Worm (Caenorhabditis elegans): ENCODE results near the gene sre-12.

The sre-12 gene

ce11 chrV:7017059-7017458 is 38.1 kb upstream of the sre-12 start, which contains the start of gene srsx-32:
TSS of gene srsx-32 (plus strand) at chrV:7017359.
- TF ChIP-seq lin-1 (GFP tag; IDR thresholded peaks at IDR 0.05) (no peak), ctbp-1 (GFP tag; IDR thresholded peaks at IDR 0.05) (no peak), dmd-6 (GFP tag; IDR thresholded peaks at IDR 0.05) (no peak)

ce11 chrV:7015872-7016271 is 37.0 kb upstream of the sre-12 start, which contains the start of gene C33G8.13:
TSS of gene C33G8.13 (minus strand) at chrV:7015972.
- no peak for TF ChIP-seq set-16 (GFP tag; IDR thresholded peaks at IDR 0.05)
- no peak for TF ChIP-seq unc-39 (tag; optimal IDR thresholded peaks at IDR 0.05)

DNA sequence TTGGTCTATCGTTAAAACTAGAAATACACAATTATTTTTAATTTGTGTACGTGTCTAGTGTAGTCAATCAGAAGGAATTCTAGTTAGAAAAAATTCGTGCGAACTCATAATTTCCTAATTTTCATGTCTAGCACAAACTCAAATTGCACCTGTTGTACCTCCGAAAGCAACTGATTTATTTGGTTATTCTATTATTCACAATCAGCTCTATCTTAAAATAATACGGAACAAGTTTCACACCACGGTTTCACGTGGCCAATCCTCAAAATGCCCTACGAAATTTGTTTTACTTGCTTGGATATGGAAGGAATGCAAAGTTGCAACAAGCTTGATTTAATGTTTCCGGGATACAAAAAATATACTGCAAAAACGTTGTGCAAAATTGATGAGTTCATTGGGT is 33.7 kb upstream of the sre-12 start, which contains the start of gene srw-127:
srw-127 (plus strand) TSS at position 301 of the 400 bp plus-strand sequence.
- TF ChIP-seq vab-7 (GFP tag; IDR thresholded peaks at IDR 0.05): no peak
- TF ChIP-seq unc-130 (GFP tag; optimal IDR thresholded peaks at IDR 0.05): no peak
- TF ChIP-seq zip-11 (GFP tag; IDR thresholded peaks at IDR 0.05): no peak
- no peak for TF ChIP-seq mxl-3 (GFP tag; optimal IDR thresholded peaks at IDR 0.05)
- TF ChIP-seq ztf-11 (tag; optimal IDR thresholded peaks at IDR 0.05): no peak
- TF ChIP-seq nhr-76 (tag; optimal IDR thresholded peaks at IDR 0.05): no peak
- TF ChIP-seq nhr-11 (tag; optimal IDR thresholded peaks at IDR 0.05): no peak
- no peak for TF ChIP-seq mep-1 (tag; optimal IDR thresholded peaks at IDR 0.05)
- no peak for TF ChIP-seq nhr-25 (tag; optimal IDR thresholded peaks at IDR 0.05; ENCODE audit: borderline replicate concordance, insufficient read depth)
- no peak for TF ChIP-seq nhr-48 (tag; optimal IDR thresholded peaks at IDR 0.05)
- TF ChIP-seq T20F7.1 (GFP tag; optimal IDR thresholded peaks at IDR 0.05): no peak
- TF ChIP-seq nhr-41 (GFP tag; IDR thresholded peaks at IDR 0.05): no peak
- no peak for TF ChIP-seq tag-97 (GFP tag; IDR thresholded peaks at IDR 0.05)
- TF ChIP-seq rbr-2 (tag; optimal IDR thresholded peaks at IDR 0.05): no peak
- TF ChIP-seq nhr-6 (tag; optimal IDR thresholded peaks at IDR 0.05): no peak
- TF ChIP-seq nhr-10 (tag; optimal IDR thresholded peaks at IDR 0.05): no peak
- TF ChIP-seq ceh-44 (GFP tag; IDR thresholded peaks at IDR 0.05): no peak
- no peak for TF ChIP-seq ceh-20 (GFP tag; IDR thresholded peaks at IDR 0.05)
- TF ChIP-seq attf-4 (tag; optimal IDR thresholded peaks at IDR 0.05): no peak

DNA sequence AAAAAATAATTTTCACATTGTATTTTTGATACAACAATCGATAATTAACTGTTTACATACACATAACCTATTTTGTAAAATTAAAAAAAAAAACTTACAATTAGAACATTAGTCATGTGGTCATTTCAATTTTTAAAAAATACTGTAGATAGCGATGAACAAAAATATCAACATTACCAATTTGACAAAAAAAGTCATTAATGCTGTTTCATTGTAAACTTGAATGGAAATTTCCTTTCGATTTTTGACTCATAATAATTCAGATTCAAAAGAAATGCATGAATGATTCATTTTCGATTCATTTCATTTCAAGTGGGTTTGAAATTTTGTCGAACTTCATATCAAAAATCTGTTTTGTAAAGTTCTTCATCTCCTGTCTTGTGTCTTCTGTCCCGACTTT is 30.5 kb upstream of the sre-12 start, which contains the start of gene C33G8.2:
C33G8.2 (plus strand) TSS at position 301 of the 400 bp plus-strand sequence.
- TF ChIP-seq spr-1 (tag; optimal IDR thresholded peaks at IDR 0.05) (no peak), mdt-29 (GFP tag; IDR thresholded peaks at IDR 0.05) (no peak), fos-1 (tag; optimal IDR thresholded peaks at IDR 0.05) (no peak), daf-12 (tag; optimal IDR thresholded peaks at IDR 0.05) (no peak), egl-27 (tag; optimal IDR thresholded peaks at IDR 0.05) (no peak)

DNA sequence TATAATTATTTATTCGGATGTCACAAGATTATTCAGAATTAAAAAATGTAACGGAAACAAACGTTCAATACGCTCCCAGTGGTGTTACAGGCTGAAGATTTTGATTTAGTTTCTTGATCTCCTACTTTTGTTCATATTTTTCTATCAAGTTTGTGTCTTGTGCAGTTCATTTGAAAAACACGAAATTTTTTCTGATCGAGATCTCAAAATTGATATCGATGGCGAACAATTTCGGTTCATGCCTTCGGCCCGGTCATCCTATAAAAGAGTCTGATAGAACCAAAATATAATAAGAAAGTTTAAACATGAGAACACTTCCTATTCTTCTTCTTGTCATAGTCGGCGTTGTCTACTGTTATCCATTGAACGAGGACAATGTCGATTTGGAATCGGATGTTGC is 28.4 kb upstream of the sre-12 start, which contains the start of gene drd-10:
drd-10 (plus strand) TSS at position 301 of the 400 bp plus-strand sequence.
- TF ChIP-seq Y105C5A.15 (GFP tag; IDR thresholded peaks at IDR 0.05) (no peak), pqm-1 (tag; optimal IDR thresholded peaks at IDR 0.05) (no peak), ztf-7 (tag; optimal IDR thresholded peaks at IDR 0.05) (no peak), daf-12 (tag; optimal IDR thresholded peaks at IDR 0.05) (no peak), php-3 (GFP tag; IDR thresholded peaks at IDR 0.05) (no peak), nhr-11 (tag; optimal IDR thresholded peaks at IDR 0.05) (no peak), nhr-10 (tag; optimal IDR thresholded peaks at IDR 0.05) (no peak), mes-2 (tag; optimal IDR thresholded peaks at IDR 0.05; ENCODE audit: poor library complexity, severe bottlenecking) (no peak), zfp-2 (tag; optimal IDR thresholded peaks at IDR 0.05) (no peak), ceh-44 (GFP tag; IDR thresholded peaks at IDR 0.05) (no peak), hlh-11 (tag; optimal IDR thresholded peaks at IDR 0.05) (no peak), madf-5 (GFP tag; IDR thresholded peaks at IDR 0.05) (no peak)
